Worm (Caenorhabditis elegans) whole organism, mixed stage, embryonic: ENCODE data around the gene R11H6.4.

Source experiments
- M03D4.4 ChIP-seq: sonication (generic microtip); optimal IDR thresholded peaks from 2 replicates; lab custom pipeline; 2017; ENCODE audit warnings: mild to moderate bottlenecking, missing genetic modification characterization, missing compliant biosample characterization
- bed-3 ChIP-seq: fragments of 200-800 bp; sonication (Bioruptor generic); optimal IDR thresholded peaks from 3 replicates; lab custom pipeline; 2018; ENCODE audit warnings: mild to moderate bottlenecking, missing genetic modification characterization, moderate library complexity, missing compliant biosample characterization
- blmp-1 ChIP-seq: fragments of 150-350 bp; optimal IDR thresholded peaks from 2 replicates; lab custom pipeline; 2014; ENCODE audit warnings: missing biosample characterization, missing genetic modification characterization
- ceh-39 ChIP-seq: fragments of 150-350 bp; optimal IDR thresholded peaks from 2 replicates; lab custom pipeline; 2014; ENCODE audit warnings: missing biosample characterization, missing genetic modification characterization
- ceh-43 ChIP-seq: fragments of 200-800 bp; sonication (Bioruptor generic); optimal IDR thresholded peaks from 2 replicates; lab custom pipeline; 2018; ENCODE audit warnings: mild to moderate bottlenecking, missing genetic modification characterization, moderate library complexity, missing compliant biosample characterization
- ceh-83 ChIP-seq: fragments of 200-800 bp; sonication (Bioruptor generic); optimal IDR thresholded peaks from 2 replicates; lab custom pipeline; 2018; ENCODE audit warnings: mild to moderate bottlenecking, missing genetic modification characterization, missing compliant biosample characterization
- ces-1 ChIP-seq: fragments of 150-350 bp; optimal IDR thresholded peaks from 2 replicates; lab custom pipeline; 2014; ENCODE audit warnings: missing biosample characterization, missing genetic modification reagents, missing genetic modification characterization
- cnd-1 ChIP-seq: fragments of 200-800 bp; sonication (Bioruptor generic); optimal IDR thresholded peaks from 2 replicates; lab custom pipeline; 2018; ENCODE audit warnings: mild to moderate bottlenecking, missing genetic modification characterization, missing compliant biosample characterization
- drap-1 ChIP-seq: fragments of 200-800 bp; sonication (Bioruptor generic); optimal IDR thresholded peaks from 3 replicates; lab custom pipeline; 2018; ENCODE audit warnings: mild to moderate bottlenecking, missing genetic modification characterization, missing compliant biosample characterization
- elt-1 ChIP-seq: sonication (generic microtip); optimal IDR thresholded peaks from 2 replicates; lab custom pipeline; 2017; ENCODE audit warnings: missing genetic modification characterization, mild to moderate bottlenecking, missing compliant biosample characterization, antibody characterized with exemption, moderate library complexity, borderline replicate concordance; ENCODE audit not compliant: insufficient read depth
- flh-1 ChIP-seq: fragments of 200-800 bp; sonication (Bioruptor generic); optimal IDR thresholded peaks from 2 replicates; lab custom pipeline; 2018; ENCODE audit warnings: mild to moderate bottlenecking, missing genetic modification characterization, moderate library complexity, missing compliant biosample characterization
- ham-2 ChIP-seq: fragments of 200-800 bp; sonication (Bioruptor generic); optimal IDR thresholded peaks from 2 replicates; lab custom pipeline; 2018; ENCODE audit warnings: mild to moderate bottlenecking, missing genetic modification characterization, missing compliant biosample characterization
- hlh-1 ChIP-seq: fragments of 150-350 bp; optimal IDR thresholded peaks from 2 replicates; lab custom pipeline; 2014; ENCODE audit warnings: missing biosample characterization, missing genetic modification reagents, missing genetic modification characterization
- lin-13 ChIP-seq: fragments of 150-350 bp; optimal IDR thresholded peaks from 2 replicates; lab custom pipeline; 2014; ENCODE audit warnings: missing biosample characterization, missing genetic modification characterization
- lin-32 ChIP-seq: fragments of 200-800 bp; sonication (Bioruptor generic); optimal IDR thresholded peaks from 2 replicates; lab custom pipeline; 2018; ENCODE audit warnings: mild to moderate bottlenecking, missing genetic modification characterization, missing compliant biosample characterization
- lsy-2 ChIP-seq: fragments of 150-350 bp; optimal IDR thresholded peaks from 2 replicates; lab custom pipeline; 2014; ENCODE audit warnings: missing biosample characterization, missing genetic modification characterization
- mab-5 ChIP-seq: fragments of 150-350 bp; optimal IDR thresholded peaks from 2 replicates; lab custom pipeline; 2014; ENCODE audit warnings: missing biosample characterization, missing genetic modification characterization
- mep-1 ChIP-seq: fragments of 150-350 bp; optimal IDR thresholded peaks from 2 replicates; lab custom pipeline; 2017; ENCODE audit warnings: missing biosample characterization, missing genetic modification reagents, missing genetic modification characterization, inconsistent platforms
- mls-2 ChIP-seq: sonication (generic microtip); optimal IDR thresholded peaks from 2 replicates; lab custom pipeline; 2016; ENCODE audit warnings: mild to moderate bottlenecking, missing genetic modification characterization, moderate library complexity, missing compliant biosample characterization
- nhr-12 ChIP-seq: fragments of 150-350 bp; optimal IDR thresholded peaks from 2 replicates; lab custom pipeline; 2014; ENCODE audit warnings: missing biosample characterization, missing genetic modification characterization
- nhr-2 ChIP-seq: fragments of 150-350 bp; optimal IDR thresholded peaks from 2 replicates; lab custom pipeline; 2014; ENCODE audit warnings: missing biosample characterization, missing genetic modification characterization
- nhr-237 ChIP-seq: fragments of 150-350 bp; optimal IDR thresholded peaks from 2 replicates; lab custom pipeline; 2014; ENCODE audit warnings: missing biosample characterization, missing genetic modification characterization
- nhr-76 ChIP-seq: sonication (generic microtip); optimal IDR thresholded peaks from 2 replicates; lab custom pipeline; 2017; ENCODE audit warnings: missing biosample characterization, missing genetic modification characterization
- sem-2 ChIP-seq: fragments of 200-800 bp; sonication (Bioruptor generic); optimal IDR thresholded peaks from 2 replicates; lab custom pipeline; 2018; ENCODE audit warnings: mild to moderate bottlenecking, missing genetic modification characterization, missing compliant biosample characterization
- snpc-4 ChIP-seq: fragments of 150-350 bp; optimal IDR thresholded peaks from 2 replicates; lab custom pipeline; 2014; ENCODE audit warnings: missing biosample characterization, missing genetic modification characterization
- tbx-8 ChIP-seq: fragments of 200-800 bp; sonication (Bioruptor generic); optimal IDR thresholded peaks from 2 replicates; lab custom pipeline; 2018; ENCODE audit warnings: mild to moderate bottlenecking, missing genetic modification characterization, moderate library complexity, missing compliant biosample characterization
- unc-120 ChIP-seq: sonication (generic microtip); optimal IDR thresholded peaks from 2 replicates; lab custom pipeline; 2017; ENCODE audit warnings: missing genetic modification characterization, missing compliant biosample characterization; ENCODE audit not compliant: poor library complexity, severe bottlenecking
- unc-39 ChIP-seq: fragments of 150-350 bp; optimal IDR thresholded peaks from 2 replicates; lab custom pipeline; 2014; ENCODE audit warnings: missing biosample characterization, missing genetic modification characterization
- unc-62 ChIP-seq: fragments of 150-350 bp; optimal IDR thresholded peaks from 2 replicates; lab custom pipeline; 2014; ENCODE audit warnings: missing biosample characterization, missing genetic modification reagents, missing genetic modification characterization
- zip-8 ChIP-seq: fragments of 150-350 bp; optimal IDR thresholded peaks from 2 replicates; lab custom pipeline; 2014; ENCODE audit warnings: missing biosample characterization, missing genetic modification characterization

Gene R11H6.4

ce11 chrV:14585351-14585750, 24.4 kb upstream of the R11H6.4 start, which contains the start of gene Y40H4A.2:
TSS of gene Y40H4A.2 (minus strand) at chrV:14585451.
- no peak for TF ChIP-seq mab-5 (tag; lab: Kevin White, UChicago)
- no peak for TF ChIP-seq ceh-43

- TF ChIP-seq nhr-76 (tag; lab: Kevin White, UChicago) = no peak
- no peak for TF ChIP-seq ceh-43
- no peak for TF ChIP-seq ceh-83 (GFP tag; lab: Kevin White, UChicago)
- TF ChIP-seq sem-2 (GFP tag; lab: Kevin White, UChicago) = no peak
- no peak for TF ChIP-seq cnd-1 (tag; lab: Kevin White, UChicago)
- no peak for TF ChIP-seq mls-2 (tag; lab: Kevin White, UChicago)
- no peak for TF ChIP-seq unc-62
- no peak for TF ChIP-seq tbx-8 (GFP tag; lab: Kevin White, UChicago)
Observed at ce11 chrV:14594103-14594502, 15.6 kb upstream of the R11H6.4 start.

ce11 chrV:14594943-14595342, 14.8 kb upstream of the R11H6.4 start:
- TF ChIP-seq M03D4.4 (tag; lab: Kevin White, UChicago) (no peak), tbx-8 (GFP tag; lab: Kevin White, UChicago) (no peak), cnd-1 (tag; lab: Kevin White, UChicago) (no peak), blmp-1 (tag; lab: Kevin White, UChicago) (no peak), elt-1 (no peak), bed-3 (GFP tag; lab: Kevin White, UChicago) (no peak), lin-32 (no peak), mep-1 (tag; lab: Kevin White, UChicago) (no peak), unc-62 (no peak), hlh-1 (tag; lab: Kevin White, UChicago) (no peak), sem-2 (GFP tag; lab: Kevin White, UChicago) (no peak), lsy-2 (tag; lab: Kevin White, UChicago) (no peak), unc-120 (tag; lab: Kevin White, UChicago) (no peak), ces-1 (GFP tag; lab: Kevin White, UChicago) (no peak), snpc-4 (tag; lab: Kevin White, UChicago) (no peak), ham-2 (GFP tag; lab: Kevin White, UChicago) (no peak), nhr-12 (tag; lab: Kevin White, UChicago) (no peak)
- TF ChIP-seq, all 35 proteins: peak for 0

ce11 chrV:14595984-14596383, 13.8 kb upstream of the R11H6.4 start:
- no peak for TF ChIP-seq nhr-237 (tag; lab: Kevin White, UChicago)
- TF ChIP-seq ceh-39 = no peak
- TF ChIP-seq ham-2 (GFP tag; lab: Kevin White, UChicago) = no peak
- TF ChIP-seq nhr-2 = no peak
- no peak for TF ChIP-seq mep-1 (tag; lab: Kevin White, UChicago)
- no peak for TF ChIP-seq cnd-1 (tag; lab: Kevin White, UChicago)
- no peak for TF ChIP-seq zip-8 (tag; lab: Kevin White, UChicago)
- no peak for TF ChIP-seq elt-1
- TF ChIP-seq mls-2 (tag; lab: Kevin White, UChicago) = no peak
- no peak for TF ChIP-seq nhr-12 (tag; lab: Kevin White, UChicago)
- TF ChIP-seq lsy-2 (tag; lab: Kevin White, UChicago) = no peak
- TF ChIP-seq unc-39 (tag; lab: Kevin White, UChicago) = no peak
- TF ChIP-seq M03D4.4 (tag; lab: Kevin White, UChicago) = no peak

ce11 chrV:14597005-14597680, 12.6 kb upstream of the R11H6.4 start, which contains the start of gene pes-9:
TSS of gene pes-9 (minus strand) at chrV:14597034.
- TF ChIP-seq sem-2 (GFP tag; lab: Kevin White, UChicago) (no peak), ceh-43 (no peak), flh-1 (GFP tag; lab: Kevin White, UChicago) (no peak), nhr-12 (tag; lab: Kevin White, UChicago) (no peak), tbx-8 (GFP tag; lab: Kevin White, UChicago) (no peak), ceh-39 (no peak), nhr-76 (tag; lab: Kevin White, UChicago) (no peak), elt-1 (no peak), zip-8 (tag; lab: Kevin White, UChicago) (no peak), mep-1 (tag; lab: Kevin White, UChicago) (no peak), ceh-83 (GFP tag; lab: Kevin White, UChicago) (no peak), lin-13 (tag; lab: Kevin White, UChicago) (no peak), nhr-2 (no peak), cnd-1 (tag; lab: Kevin White, UChicago) (no peak), blmp-1 (tag; lab: Kevin White, UChicago) (no peak), drap-1 (GFP tag; lab: Kevin White, UChicago) (no peak)
